Worm (Caenorhabditis elegans): ENCODE results near the gene kap-1.

The kap-1 gene

ce11 chrIII:7359037-7359548 lies 20.5 kb downstream of the kap-1 start, which contains the start of the genes eco-1 and hmgr-1 (continued):
- TF ChIP-seq ceh-90 (tag; optimal IDR thresholded peaks at IDR 0.05) (no peak), unc-86 (tag; optimal IDR thresholded peaks at IDR 0.05) (peak; percentile 24), mep-1 (tag; optimal IDR thresholded peaks at IDR 0.05) (peak; percentile 52), nhr-12 (tag; optimal IDR thresholded peaks at IDR 0.05) (no peak), lin-13 (GFP tag; optimal IDR thresholded peaks at IDR 0.05) (peak; percentile 29), nhr-84 (tag; optimal IDR thresholded peaks at IDR 0.05) (no peak), irx-1 (tag; optimal IDR thresholded peaks at IDR 0.05) (no peak), tlp-1 (tag; optimal IDR thresholded peaks at IDR 0.05) (no peak), nhr-20 (tag; optimal IDR thresholded peaks at IDR 0.05) (no peak), zip-4 (GFP tag; optimal IDR thresholded peaks at IDR 0.05) (peak; percentile 0), vab-15 (tag; optimal IDR thresholded peaks at IDR 0.05) (no peak), lsy-2 (tag; optimal IDR thresholded peaks at IDR 0.05) (peak; percentile 55 to 62), mdl-1 (tag; optimal IDR thresholded peaks at IDR 0.05) (peak in 1 of 2 experiments; percentile 15), elt-2 (tag; optimal IDR thresholded peaks at IDR 0.05) (no peak), efl-1 (optimal IDR thresholded peaks at IDR 0.05) (peak; percentile 17 to 79), efl-1 (GFP tag; optimal IDR thresholded peaks at IDR 0.05 in 1 of 2) (peak; percentile 83 to 98), unc-130 (tag; optimal IDR thresholded peaks at IDR 0.05) (no peak), ceh-88 (GFP tag; IDR thresholded peaks at IDR 0.05) (no peak), C16A3.4 (tag; optimal IDR thresholded peaks at IDR 0.05) (peak; percentile 8), rnt-1 (tag; optimal IDR thresholded peaks at IDR 0.05) (peak; percentile 68)

- TF ChIP-seq C16A3.4 (tag; optimal IDR thresholded peaks at IDR 0.05) (no peak), unc-130 (tag; optimal IDR thresholded peaks at IDR 0.05) (no peak), efl-1 (optimal IDR thresholded peaks at IDR 0.05) (no peak), efl-1 (GFP tag; optimal IDR thresholded peaks at IDR 0.05 in 1 of 2) (peak in 1 of 2 experiments; percentile 10), dsc-1 (tag; optimal IDR thresholded peaks at IDR 0.05) (no peak), lin-13 (GFP tag; optimal IDR thresholded peaks at IDR 0.05) (no peak), alr-1 (tag; optimal IDR thresholded peaks at IDR 0.05; ENCODE audit: borderline replicate concordance) (no peak), nhr-85 (tag) (peak; percentile 32), unc-62 (GFP tag; optimal IDR thresholded peaks at IDR 0.05) (no peak)
Measured at ce11 chrIII:7365602-7366001, 27.0 kb downstream of the kap-1 start, which contains the start of gene F08F8.11. F08F8.11 (plus strand) TSS chrIII:7365902.

DNA sequence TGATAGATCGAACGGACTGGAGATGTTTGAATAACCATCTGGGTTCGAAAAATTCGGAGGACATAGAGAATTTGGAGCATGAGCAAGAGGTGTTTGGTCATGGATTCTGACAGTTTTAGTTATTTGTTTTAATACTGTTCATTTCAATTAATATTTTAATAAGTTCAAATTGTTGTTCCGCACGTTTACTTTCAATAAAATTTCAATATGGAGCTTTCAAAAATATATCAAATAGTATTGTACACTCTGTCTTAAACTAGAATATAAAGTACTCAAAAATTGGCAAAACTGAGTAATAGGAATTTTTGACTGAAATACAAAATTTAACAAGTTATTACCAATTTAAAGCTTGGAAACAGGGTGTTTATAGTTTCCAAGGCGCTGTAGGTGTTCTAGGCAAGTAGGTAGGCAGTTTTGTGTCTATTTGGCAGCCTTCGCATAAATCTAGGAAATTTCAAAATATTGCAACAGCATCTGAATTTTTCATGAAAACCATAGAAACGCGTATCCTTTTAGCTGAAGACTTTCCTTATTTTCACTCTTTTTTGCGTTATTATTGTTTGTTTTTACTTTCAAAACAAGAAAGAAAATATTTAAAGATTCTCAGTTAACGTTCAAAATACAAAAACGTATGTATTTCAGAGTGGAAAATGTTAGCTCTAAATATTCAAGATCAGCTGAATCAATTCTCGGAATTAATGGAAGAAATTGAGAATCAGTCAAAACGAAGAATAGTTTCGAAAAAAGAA lies 28.6 kb downstream of the kap-1 start, which contains the start of the genes T20B12.5 and T20B12.4:
T20B12.5 (minus strand) TSS at position 101 of the 749 bp plus-strand sequence.
T20B12.4 (plus strand) TSS at position 699 of the 749 bp plus-strand sequence.
- TF ChIP-seq C16A3.4 (tag; optimal IDR thresholded peaks at IDR 0.05) (no peak), aha-1 (tag; optimal IDR thresholded peaks at IDR 0.05) (no peak), snu-23 (GFP tag; optimal IDR thresholded peaks at IDR 0.05) (no peak), dsc-1 (tag; optimal IDR thresholded peaks at IDR 0.05) (no peak), zip-4 (GFP tag; optimal IDR thresholded peaks at IDR 0.05) (no peak), unc-130 (tag; optimal IDR thresholded peaks at IDR 0.05) (no peak), snpc-4 (tag; optimal IDR thresholded peaks at IDR 0.05) (no peak), nhr-84 (tag; optimal IDR thresholded peaks at IDR 0.05) (no peak), pag-3 (tag; optimal IDR thresholded peaks at IDR 0.05; ENCODE audit: borderline replicate concordance, insufficient read depth) (no peak), rnt-1 (tag; optimal IDR thresholded peaks at IDR 0.05) (no peak), grh-1 (GFP tag; IDR thresholded peaks at IDR 0.05) (no peak), unc-86 (tag; optimal IDR thresholded peaks at IDR 0.05) (no peak), vab-15 (tag; optimal IDR thresholded peaks at IDR 0.05) (no peak), ceh-88 (GFP tag; IDR thresholded peaks at IDR 0.05) (no peak), ets-5 (GFP tag; IDR thresholded peaks at IDR 0.05) (no peak), fkh-10 (GFP tag; optimal IDR thresholded peaks at IDR 0.05) (no peak), hpl-2 (GFP tag; optimal IDR thresholded peaks at IDR 0.05) (no peak), lsy-2 (tag; optimal IDR thresholded peaks at IDR 0.05) (no peak)

ce11 chrIII:7369394-7370024 lies 30.9 kb downstream of the kap-1 start:
- TF ChIP-seq nhr-11 (tag; optimal IDR thresholded peaks at IDR 0.05) = no peak
- no peak for TF ChIP-seq snu-23 (GFP tag; optimal IDR thresholded peaks at IDR 0.05)
- no peak for TF ChIP-seq efl-3 (GFP tag; optimal IDR thresholded peaks at IDR 0.05)
- peak; percentile 49 for TF ChIP-seq nhr-47 (tag; optimal IDR thresholded peaks at IDR 0.05)
- TF ChIP-seq swsn-7 (tag; optimal IDR thresholded peaks at IDR 0.05) = no peak
- no peak for TF ChIP-seq unc-62 (GFP tag; optimal IDR thresholded peaks at IDR 0.05)
- no peak for TF ChIP-seq dsc-1 (tag; optimal IDR thresholded peaks at IDR 0.05)
- no peak for TF ChIP-seq zag-1 (tag; optimal IDR thresholded peaks at IDR 0.05)
- no peak for TF ChIP-seq mdl-1 (tag; optimal IDR thresholded peaks at IDR 0.05)
- no peak for TF ChIP-seq ces-1 (GFP tag; optimal IDR thresholded peaks at IDR 0.05)
- TF ChIP-seq unc-86 (tag; optimal IDR thresholded peaks at IDR 0.05) = no peak
- no peak for TF ChIP-seq vab-15 (tag; optimal IDR thresholded peaks at IDR 0.05)
- TF ChIP-seq C04F5.9 (tag; optimal IDR thresholded peaks at IDR 0.05) = no peak
- TF ChIP-seq hpl-2 (GFP tag; optimal IDR thresholded peaks at IDR 0.05) = no peak
- TF ChIP-seq ets-5 (GFP tag; IDR thresholded peaks at IDR 0.05) = no peak
- no peak for TF ChIP-seq dpl-1 (GFP tag; optimal IDR thresholded peaks at IDR 0.05)
- no peak for TF ChIP-seq unc-30 (tag; optimal IDR thresholded peaks at IDR 0.05)
- no peak for TF ChIP-seq aha-1 (tag; optimal IDR thresholded peaks at IDR 0.05)
- TF ChIP-seq elt-2 (tag; optimal IDR thresholded peaks at IDR 0.05) = no peak
- TF ChIP-seq lin-14 (GFP tag; optimal IDR thresholded peaks at IDR 0.05) = no peak
